Fruit fly (Drosophila melanogaster) whole organism, prepupa: ENCODE data around the gene Pex5.

ENCODE experiments used
- Blimp-1 ChIP-seq: fragments of 200-800 bp; sonication (Bioruptor generic); optimal IDR thresholded peaks from 3 replicates; lab custom pipeline; 2017; ENCODE audit warnings: missing biosample characterization, missing genetic modification characterization, mild to moderate bottlenecking, moderate library complexity, missing genetic modification reagents
- CG10669 ChIP-seq: fragments of 200-800 bp; sonication (Bioruptor generic); optimal IDR thresholded peaks from 3 replicates; lab custom pipeline; 2018; ENCODE audit warnings: missing biosample characterization, mild to moderate bottlenecking, missing genetic modification characterization, moderate library complexity
- CG11762 ChIP-seq: fragments of 200-800 bp; sonication (Bioruptor generic); optimal IDR thresholded peaks from 3 replicates; lab custom pipeline; 2016; ENCODE audit warnings: missing biosample characterization, missing genetic modification characterization; ENCODE audit not compliant: insufficient read depth
- CG11902 ChIP-seq: fragments of 200-800 bp; sonication (Bioruptor generic); optimal IDR thresholded peaks from 3 replicates; lab custom pipeline; 2016; ENCODE audit warnings: missing biosample characterization, missing genetic modification characterization
- CG15336 ChIP-seq: fragments of 200-800 bp; sonication (Bioruptor generic); IDR thresholded peaks from 2 replicates; pipeline ENCODE4 v1.3.6; 2022; ENCODE audit warnings: missing biosample characterization, missing genetic modification characterization
- CG1621 ChIP-seq: fragments of 200-800 bp; sonication (Bioruptor generic); optimal IDR thresholded peaks from 3 replicates; lab custom pipeline; 2018; ENCODE audit warnings: missing biosample characterization, mild to moderate bottlenecking, missing genetic modification characterization
- CG16779 ChIP-seq: fragments of 200-800 bp; sonication (Bioruptor generic); optimal IDR thresholded peaks from 3 replicates; lab custom pipeline; 2017; ENCODE audit warnings: missing biosample characterization, mild to moderate bottlenecking, missing genetic modification characterization
- CG3032 ChIP-seq: fragments of 200-800 bp; optimal IDR thresholded peaks from 2 replicates; lab custom pipeline; 2019; ENCODE audit warnings: missing biosample characterization, mild to moderate bottlenecking, missing genetic modification characterization, moderate library complexity
- CG31627 ChIP-seq: fragments of 200-800 bp; sonication (Bioruptor generic); optimal IDR thresholded peaks from 3 replicates; lab custom pipeline; 2016; ENCODE audit warnings: missing biosample characterization, missing genetic modification characterization
- CG34406 ChIP-seq: fragments of 200-800 bp; sonication (Bioruptor generic); optimal IDR thresholded peaks from 3 replicates; lab custom pipeline; 2016; ENCODE audit warnings: missing biosample characterization, missing genetic modification characterization
- CG3919 ChIP-seq: fragments of 200-800 bp; sonication (Bioruptor generic); optimal IDR thresholded peaks from 3 replicates; lab custom pipeline; 2016; ENCODE audit warnings: missing biosample characterization, missing genetic modification characterization
- CG4318 ChIP-seq: fragments of 200-800 bp; sonication (Bioruptor generic); optimal IDR thresholded peaks from 3 replicates; lab custom pipeline; 2017; ENCODE audit warnings: missing biosample characterization, mild to moderate bottlenecking, missing genetic modification characterization
- CG6792 ChIP-seq: fragments of 200-800 bp; sonication (Bioruptor generic); optimal IDR thresholded peaks from 3 replicates; lab custom pipeline; 2016; ENCODE audit warnings: missing biosample characterization, missing genetic modification characterization
- CG6854 ChIP-seq: fragments of 200-800 bp; sonication (Bioruptor generic); optimal IDR thresholded peaks from 2 replicates; lab custom pipeline; 2017; ENCODE audit warnings: missing biosample characterization, mild to moderate bottlenecking, missing genetic modification characterization
- CG8632 ChIP-seq: fragments of 200-800 bp; sonication (Bioruptor generic); optimal IDR thresholded peaks from 3 replicates; lab custom pipeline; 2016; ENCODE audit warnings: missing biosample characterization, missing genetic modification characterization
- CG9139 ChIP-seq: fragments of 200-800 bp; sonication (Bioruptor generic); optimal IDR thresholded peaks from 3 replicates; lab custom pipeline; 2017; ENCODE audit warnings: missing biosample characterization, mild to moderate bottlenecking, missing genetic modification characterization
- Eip75B ChIP-seq: fragments of 200-800 bp; sonication (Bioruptor generic); optimal IDR thresholded peaks from 3 replicates; lab custom pipeline; 2016; ENCODE audit warnings: missing biosample characterization, missing genetic modification characterization
- Eip78C ChIP-seq: fragments of 200-800 bp; sonication (Bioruptor generic); peaks from one replicate; lab custom pipeline; 2016; ENCODE audit warnings: missing biosample characterization, missing genetic modification characterization
- Eip93F ChIP-seq: fragments of 200-800 bp; sonication (Bioruptor generic); optimal IDR thresholded peaks from 2 replicates; lab custom pipeline; 2016; ENCODE audit warnings: missing biosample characterization, mild to moderate bottlenecking, missing genetic modification characterization
- Ets96B ChIP-seq: fragments of 200-800 bp; optimal IDR thresholded peaks from 2 replicates; lab custom pipeline; 2019; ENCODE audit warnings: missing biosample characterization, mild to moderate bottlenecking, missing genetic modification characterization, moderate library complexity
- Hr38 ChIP-seq: sonication (Bioruptor generic); optimal IDR thresholded peaks from 2 replicates; lab custom pipeline; 2016; ENCODE audit warnings: missing biosample characterization, missing genetic modification characterization
- Lpt ChIP-seq: fragments of 200-800 bp; sonication (Bioruptor generic); optimal IDR thresholded peaks from 3 replicates; lab custom pipeline; 2016; ENCODE audit warnings: missing biosample characterization, missing genetic modification characterization
- Met ChIP-seq: fragments of 200-800 bp; sonication (Bioruptor generic); optimal IDR thresholded peaks from 3 replicates; lab custom pipeline; 2016; ENCODE audit warnings: missing biosample characterization, missing genetic modification characterization
- OdsH ChIP-seq: fragments of 200-800 bp; sonication (Bioruptor generic); optimal IDR thresholded peaks from 3 replicates; lab custom pipeline; 2016; ENCODE audit warnings: missing biosample characterization, missing genetic modification characterization
- Sox102F ChIP-seq: fragments of 200-800 bp; sonication (Bioruptor generic); optimal IDR thresholded peaks from 2 replicates; lab custom pipeline; 2016; ENCODE audit warnings: missing biosample characterization, mild to moderate bottlenecking, missing genetic modification characterization
- Sox14 ChIP-seq: fragments of 200-800 bp; sonication (Bioruptor generic); optimal IDR thresholded peaks from 3 replicates; lab custom pipeline; 2016; ENCODE audit warnings: missing biosample characterization, missing genetic modification characterization
- Sox15 ChIP-seq: fragments of 200-800 bp; sonication (Bioruptor generic); optimal IDR thresholded peaks from 3 replicates; lab custom pipeline; 2016; ENCODE audit warnings: missing biosample characterization, missing genetic modification characterization
- achi ChIP-seq: fragments of 200-800 bp; sonication (Bioruptor generic); optimal IDR thresholded peaks from 3 replicates; lab custom pipeline; 2016; ENCODE audit warnings: missing biosample characterization, missing genetic modification characterization
- acj6 ChIP-seq: fragments of 200-800 bp; sonication (Bioruptor generic); optimal IDR thresholded peaks from 3 replicates; lab custom pipeline; 2016; ENCODE audit warnings: missing biosample characterization, missing genetic modification characterization
- dac ChIP-seq: fragments of 200-800 bp; sonication (Bioruptor generic); optimal IDR thresholded peaks from 2 replicates; lab custom pipeline; 2017; ENCODE audit warnings: missing biosample characterization, mild to moderate bottlenecking, missing genetic modification characterization
- eg ChIP-seq: fragments of 200-800 bp; sonication (Bioruptor generic); IDR thresholded peaks from 3 replicates; pipeline ENCODE4 v1.3.6; 2022; ENCODE audit warnings: missing biosample characterization, missing genetic modification characterization
- esn ChIP-seq: fragments of 200-800 bp; sonication (Bioruptor generic); optimal IDR thresholded peaks from 2 replicates; lab custom pipeline; 2016; ENCODE audit warnings: missing biosample characterization, mild to moderate bottlenecking, missing genetic modification characterization, moderate library complexity
- lz ChIP-seq: fragments of 200-800 bp; sonication (Bioruptor generic); optimal IDR thresholded peaks from 3 replicates; lab custom pipeline; 2016; ENCODE audit warnings: missing biosample characterization, missing genetic modification characterization
- salr ChIP-seq, 2 experiments: fragments of 200-800 bp; sonication (Bioruptor generic); optimal IDR thresholded peaks; 3 replicates each; lab custom pipeline; 2016 to 2018; ENCODE audit warnings: missing biosample characterization in 2 of 2, missing genetic modification characterization in 2 of 2, mild to moderate bottlenecking in 1 of 2
- spab ChIP-seq: fragments of 200-800 bp; sonication (Bioruptor generic); optimal IDR thresholded peaks from 2 replicates; lab custom pipeline; 2017; ENCODE audit warnings: missing biosample characterization, mild to moderate bottlenecking, missing genetic modification characterization, missing genetic modification reagents
- ss ChIP-seq, 2 experiments: fragments of 200-800 bp; sonication (Bioruptor generic); optimal IDR thresholded peaks; 2 replicates in 1 of 2; 3 replicates in 1 of 2; lab custom pipeline; 2017 to 2018; ENCODE audit warnings: mild to moderate bottlenecking in 2 of 2, missing biosample characterization in 2 of 2, missing genetic modification characterization in 2 of 2, moderate library complexity in 1 of 2
- svp ChIP-seq: fragments of 200-800 bp; sonication (Bioruptor generic); peaks from one replicate; lab custom pipeline; 2016; ENCODE audit warnings: missing biosample characterization, missing genetic modification characterization
- topi ChIP-seq: fragments of 200-800 bp; sonication (Bioruptor generic); optimal IDR thresholded peaks from 3 replicates; lab custom pipeline; 2016; ENCODE audit warnings: missing biosample characterization, missing genetic modification characterization
- vri ChIP-seq: fragments of 200-800 bp; sonication (Bioruptor generic); optimal IDR thresholded peaks from 3 replicates; lab custom pipeline; 2016; ENCODE audit warnings: missing biosample characterization, mild to moderate bottlenecking, missing genetic modification characterization

The Pex5 gene

dm6 chrX:1840520-1840919 is 28.3 kb downstream of the Pex5 start (continued):
- peak; percentile 40 for TF ChIP-seq dac (GFP tag; lab: Kevin White, UChicago)
- peak; percentile 86 for TF ChIP-seq CG8632 (GFP tag; lab: Kevin White, UChicago)
- TF ChIP-seq ss (GFP tag; optimal IDR thresholded peaks at IDR 0.05; lab: Kevin White, UChicago) = peak; percentile 86 to 88
- TF ChIP-seq achi = peak; percentile 83
- TF ChIP-seq esn (GFP tag; lab: Kevin White, UChicago) = peak; percentile 88
- TF ChIP-seq acj6 = peak; percentile 86
- peak; percentile 83 for TF ChIP-seq CG3032
- peak; percentile 91 for TF ChIP-seq CG6792 (GFP tag; lab: Kevin White, UChicago)
- peak; percentile 36 for TF ChIP-seq CG4318 (GFP tag; lab: Kevin White, UChicago)
- TF ChIP-seq Sox15 (GFP tag; lab: Kevin White, UChicago) = peak; percentile 81
- TF ChIP-seq Sox14 (GFP tag; lab: Kevin White, UChicago) = peak; percentile 93
- TF ChIP-seq CG15336 = peak; percentile 65; the same call in 1 of the 2 replicates
- TF ChIP-seq Lpt (GFP tag; lab: Kevin White, UChicago) = peak; percentile 56
- TF ChIP-seq Sox102F (GFP tag; lab: Kevin White, UChicago) = peak; percentile 88
- TF ChIP-seq Blimp-1 (GFP tag; lab: Kevin White, UChicago) = peak; percentile 63
- TF ChIP-seq OdsH (GFP tag; lab: Kevin White, UChicago) = peak; percentile 80
- TF ChIP-seq svp (GFP tag; lab: Kevin White, UChicago) = peak; percentile 93
- TF ChIP-seq topi = peak; percentile 91
- TF ChIP-seq CG1621 = peak; percentile 88
- peak; percentile 86 for TF ChIP-seq lz (GFP tag; lab: Kevin White, UChicago)
- peak; percentile 90 for TF ChIP-seq Eip75B (GFP tag; lab: Kevin White, UChicago)
- TF ChIP-seq CG31627 (GFP tag; lab: Kevin White, UChicago) = peak; percentile 88
- TF ChIP-seq Eip93F (GFP tag; lab: Kevin White, UChicago) = peak; percentile 55
- TF ChIP-seq Hr38 (GFP tag; lab: Kevin White, UChicago) = no peak
- peak; percentile 78 for TF ChIP-seq spab (GFP tag; lab: Kevin White, UChicago)
- TF ChIP-seq CG34406 (GFP tag; lab: Kevin White, UChicago) = peak; percentile 82

DNA sequence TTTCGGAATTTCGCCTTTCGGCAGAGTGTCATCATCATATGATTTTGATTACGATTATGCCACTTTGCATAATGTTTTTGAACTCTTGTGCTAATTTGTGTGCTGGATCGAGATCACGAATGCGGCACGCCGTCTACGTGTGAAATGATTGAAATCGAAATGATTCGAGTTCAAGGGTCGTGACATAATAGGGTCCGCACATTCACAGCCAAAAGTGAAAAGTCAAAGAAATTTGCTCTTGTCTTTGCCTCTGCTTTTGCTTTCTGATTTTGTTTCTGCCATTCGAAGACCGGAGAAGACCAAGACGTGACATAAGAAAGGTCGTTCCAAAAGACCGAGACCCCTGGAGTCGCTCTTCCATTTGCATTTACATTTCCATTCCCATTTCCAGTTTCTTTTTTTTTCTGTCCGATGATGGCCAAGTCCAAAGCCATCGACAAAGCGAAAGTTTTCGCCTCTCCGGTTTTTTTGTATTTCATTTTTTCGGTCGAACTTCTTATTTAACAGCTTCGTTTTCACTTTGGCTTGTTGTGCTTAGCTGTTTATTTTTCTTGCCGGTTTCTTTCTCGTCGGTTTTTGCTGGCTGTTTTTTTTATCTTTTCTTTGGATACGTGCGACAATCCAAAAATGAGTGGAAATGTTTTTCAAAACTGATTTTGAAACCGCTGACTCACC is 34.0 kb downstream of the Pex5 start:
- TF ChIP-seq CG11902 (GFP tag; lab: Kevin White, UChicago) = no peak
- TF ChIP-seq Blimp-1 (GFP tag; lab: Kevin White, UChicago) = peak; percentile 71
- TF ChIP-seq CG9139 = no peak
- no peak for TF ChIP-seq Eip93F (GFP tag; lab: Kevin White, UChicago)
- no peak for TF ChIP-seq topi
- TF ChIP-seq Sox102F (GFP tag; lab: Kevin White, UChicago) = no peak
- TF ChIP-seq svp (GFP tag; lab: Kevin White, UChicago) = peak; percentile 4
- no peak for TF ChIP-seq CG31627 (GFP tag; lab: Kevin White, UChicago)
- no peak for TF ChIP-seq spab (GFP tag; lab: Kevin White, UChicago)

dm6 chrX:1832699-1833098 is 36.2 kb downstream of the Pex5 start:
- TF ChIP-seq Ets96B (tag; lab: Kevin White, UChicago) (no peak), vri (GFP tag; lab: Kevin White, UChicago) (peak; percentile 4), CG1621 (no peak), eg (GFP tag; lab: Robert Waterston, UW) (0 out of 3 replicates have a peak, but pooled peaks have one; percentile 10), Met (no peak), CG6792 (GFP tag; lab: Kevin White, UChicago) (no peak), CG10669 (GFP tag; lab: Kevin White, UChicago) (no peak), CG16779 (tag; lab: Kevin White, UChicago) (no peak), topi (no peak), ss (GFP tag; optimal IDR thresholded peaks at IDR 0.05; lab: Kevin White, UChicago) (no peak), achi (no peak), CG31627 (GFP tag; lab: Kevin White, UChicago) (no peak), Eip78C (GFP tag; lab: Kevin White, UChicago) (peak; percentile 55), esn (GFP tag; lab: Kevin White, UChicago) (no peak), CG6854 (GFP tag; lab: Kevin White, UChicago) (no peak), CG11762 (no peak), Lpt (GFP tag; lab: Kevin White, UChicago) (no peak), salr (GFP tag; optimal IDR thresholded peaks at IDR 0.05; lab: Kevin White, UChicago) (no peak), svp (GFP tag; lab: Kevin White, UChicago) (peak; percentile 81), CG3919 (GFP tag; lab: Kevin White, UChicago) (no peak)
